Worm (Caenorhabditis elegans) whole organism, L1 larva: Measurements from ENCODE around the gene F21C10.9.
A peak's percentile ranks its signal among the peaks of the same experiment; 100 is the strongest.

Experiments
- aly-2 ChIP-seq: fragments of 150-350 bp; optimal IDR thresholded peaks from 2 replicates; lab custom pipeline; 2014; ENCODE audit warnings: missing biosample characterization, missing genetic modification characterization
- blmp-1 ChIP-seq: fragments of 150-350 bp; optimal IDR thresholded peaks from 2 replicates; lab custom pipeline; 2014; ENCODE audit warnings: missing biosample characterization, missing genetic modification characterization
- dpl-1 ChIP-seq, 3 experiments: fragments of 150-350 bp in 2 of 3; sonication (generic microtip) in 1 of 3; optimal IDR thresholded peaks; 2 replicates each; lab custom pipeline; 2014 to 2017; ENCODE audit warnings: missing biosample characterization in 3 of 3, missing genetic modification characterization in 3 of 3, missing genetic modification reagents in 3 of 3
- efl-1 ChIP-seq, 4 experiments: fragments of 150-350 bp; optimal IDR thresholded peaks in 3 of 4; peaks in 1 of 4; 1 replicate in 1 of 4; 2 replicates in 3 of 4; lab custom pipeline; 2014; ENCODE audit warnings: missing biosample characterization in 2 of 4, missing genetic modification characterization in 2 of 4, missing genetic modification reagents in 2 of 4
- egl-27 ChIP-seq, 2 experiments: fragments of 150-350 bp in 1 of 2; sonication (generic microtip); optimal IDR thresholded peaks; 3 replicates each; lab custom pipeline; 2017 to 2018; ENCODE audit warnings: missing biosample characterization in 2 of 2, missing genetic modification characterization in 2 of 2, missing genetic modification reagents in 2 of 2
- elt-2 ChIP-seq: sonication (generic microtip); optimal IDR thresholded peaks from 2 replicates; lab custom pipeline; 2016; ENCODE audit warnings: missing genetic modification characterization, mild to moderate bottlenecking, inconsistent platforms, missing compliant biosample characterization, missing genetic modification reagents
- elt-3 ChIP-seq, 6 experiments: fragments of 150-350 bp in 1 of 6; sonication (generic microtip); optimal IDR thresholded peaks; 2 replicates each; lab custom pipeline; 2017 to 2018; ENCODE audit warnings: missing biosample characterization in 6 of 6, missing genetic modification characterization in 6 of 6, inconsistent platforms in 1 of 6
- fkh-4 ChIP-seq: sonication (generic microtip); optimal IDR thresholded peaks from 2 replicates; lab custom pipeline; 2016; ENCODE audit warnings: missing compliant biosample characterization, missing genetic modification characterization, borderline replicate concordance
- fkh-8 ChIP-seq: sonication (generic microtip); optimal IDR thresholded peaks from 2 replicates; lab custom pipeline; 2016; ENCODE audit warnings: mild to moderate bottlenecking, missing genetic modification characterization, missing compliant biosample characterization
- fos-1 ChIP-seq: fragments of 150-350 bp; optimal IDR thresholded peaks from 2 replicates; lab custom pipeline; 2014; ENCODE audit warnings: missing biosample characterization, missing genetic modification characterization
- hlh-17 ChIP-seq: fragments of 200-800 bp; sonication (Bioruptor generic); optimal IDR thresholded peaks from 2 replicates; lab custom pipeline; 2018; ENCODE audit warnings: missing genetic modification characterization, mild to moderate bottlenecking, missing compliant biosample characterization, moderate library complexity, borderline replicate concordance
- jun-1 ChIP-seq: fragments of 150-350 bp; optimal IDR thresholded peaks from 2 replicates; lab custom pipeline; 2014; ENCODE audit warnings: missing biosample characterization, missing genetic modification reagents, missing genetic modification characterization
- lin-14 ChIP-seq: fragments of 200-800 bp; sonication (Bioruptor generic); optimal IDR thresholded peaks from 2 replicates; lab custom pipeline; 2018; ENCODE audit warnings: mild to moderate bottlenecking, missing genetic modification characterization, moderate library complexity, missing compliant biosample characterization
- lin-35 ChIP-seq, 2 experiments: fragments of 150-350 bp; optimal IDR thresholded peaks; 2 replicates each; lab custom pipeline; 2014; ENCODE audit warnings: missing biosample characterization in 2 of 2, missing genetic modification characterization in 2 of 2, missing genetic modification reagents in 2 of 2
- lin-39 ChIP-seq: fragments of 150-350 bp; optimal IDR thresholded peaks from 2 replicates; lab custom pipeline; 2014; ENCODE audit warnings: missing biosample characterization, missing genetic modification reagents, missing genetic modification characterization
- lir-3 ChIP-seq: sonication (generic microtip); optimal IDR thresholded peaks from 2 replicates; lab custom pipeline; 2016; ENCODE audit warnings: mild to moderate bottlenecking, missing genetic modification characterization, moderate library complexity, missing compliant biosample characterization; ENCODE audit not compliant: poor library complexity
- lsy-2 ChIP-seq, 2 experiments: fragments of 150-350 bp; optimal IDR thresholded peaks; 2 replicates each; lab custom pipeline; 2014; ENCODE audit warnings: missing biosample characterization in 2 of 2, missing genetic modification characterization in 2 of 2
- mab-9 ChIP-seq: fragments of 200-800 bp; sonication (Bioruptor generic); IDR thresholded peaks from 2 replicates; pipeline ENCODE4 v1.3.6; 2022; ENCODE audit warnings: missing genetic modification reagents, missing genetic modification characterization, missing compliant biosample characterization
- mdl-1 ChIP-seq, 2 experiments: fragments of 150-350 bp; optimal IDR thresholded peaks; 2 replicates each; lab custom pipeline; 2014 to 2017; ENCODE audit warnings: missing biosample characterization in 2 of 2, missing genetic modification characterization in 2 of 2, inconsistent platforms in 1 of 2
- nhr-12 ChIP-seq: sonication (generic microtip); optimal IDR thresholded peaks from 2 replicates; lab custom pipeline; 2017; ENCODE audit warnings: missing biosample characterization, missing genetic modification characterization
- nhr-19 ChIP-seq: fragments of 200-800 bp; sonication (Bioruptor generic); conservative IDR thresholded peaks from 2 replicates; pipeline ENCODE4 v1.3.6; 2022; ENCODE audit warnings: missing genetic modification characterization, missing compliant biosample characterization
- nhr-20 ChIP-seq: sonication (generic microtip); optimal IDR thresholded peaks from 2 replicates; lab custom pipeline; 2016; ENCODE audit warnings: mild to moderate bottlenecking, missing genetic modification characterization, missing compliant biosample characterization
- nhr-71 ChIP-seq: sonication (generic microtip); optimal IDR thresholded peaks from 2 replicates; lab custom pipeline; 2016; ENCODE audit warnings: mild to moderate bottlenecking, missing genetic modification characterization, moderate library complexity, missing compliant biosample characterization
- nhr-76 ChIP-seq: sonication (generic microtip); optimal IDR thresholded peaks from 2 replicates; lab custom pipeline; 2017; ENCODE audit warnings: missing biosample characterization, missing genetic modification characterization
- nhr-84 ChIP-seq: sonication (generic microtip); optimal IDR thresholded peaks from 2 replicates; lab custom pipeline; 2017; ENCODE audit warnings: missing biosample characterization, missing genetic modification characterization
- nhr-85 ChIP-seq: sonication (generic microtip); peaks from one replicate; lab custom pipeline; 2016; ENCODE audit warnings: missing genetic modification characterization, inconsistent platforms, missing compliant biosample characterization
- nhr-90 ChIP-seq: sonication (generic microtip); optimal IDR thresholded peaks from 2 replicates; lab custom pipeline; 2016; ENCODE audit warnings: mild to moderate bottlenecking, missing genetic modification characterization, missing compliant biosample characterization; ENCODE audit not compliant: poor library complexity
- pqm-1 ChIP-seq: sonication (generic microtip); optimal IDR thresholded peaks from 3 replicates; lab custom pipeline; 2017; ENCODE audit warnings: missing biosample characterization, missing genetic modification characterization
- skn-1 ChIP-seq: fragments of 150-350 bp; optimal IDR thresholded peaks from 2 replicates; lab custom pipeline; 2014; ENCODE audit warnings: missing biosample characterization, missing genetic modification characterization
- snu-23 ChIP-seq: sonication (generic microtip); optimal IDR thresholded peaks from 2 replicates; lab custom pipeline; 2016; ENCODE audit warnings: missing genetic modification characterization, missing compliant biosample characterization
- tbx-2 ChIP-seq: sonication (generic microtip); optimal IDR thresholded peaks from 2 replicates; lab custom pipeline; 2016; ENCODE audit warnings: missing genetic modification characterization, missing compliant biosample characterization
- tlp-1 ChIP-seq: fragments of 150-350 bp; optimal IDR thresholded peaks from 2 replicates; lab custom pipeline; 2014; ENCODE audit warnings: missing biosample characterization, missing genetic modification characterization
- unc-130 ChIP-seq: fragments of 150-350 bp; optimal IDR thresholded peaks from 2 replicates; lab custom pipeline; 2017; ENCODE audit warnings: missing biosample characterization, missing genetic modification characterization, inconsistent platforms
- vab-15 ChIP-seq: sonication (generic microtip); optimal IDR thresholded peaks from 2 replicates; lab custom pipeline; 2017; ENCODE audit warnings: missing genotype, mild to moderate bottlenecking, missing genetic modification characterization, missing compliant biosample characterization
- zag-1 ChIP-seq: fragments of 150-350 bp; optimal IDR thresholded peaks from 2 replicates; lab custom pipeline; 2014; ENCODE audit warnings: missing biosample characterization, missing genetic modification characterization
- ztf-11 ChIP-seq, 2 experiments: sonication (generic microtip); optimal IDR thresholded peaks; 2 replicates each; lab custom pipeline; 2016 to 2017; ENCODE audit warnings: missing genetic modification characterization in 2 of 2, missing biosample characterization in 1 of 2, missing compliant biosample characterization in 1 of 2

Gene F21C10.9

DNA sequence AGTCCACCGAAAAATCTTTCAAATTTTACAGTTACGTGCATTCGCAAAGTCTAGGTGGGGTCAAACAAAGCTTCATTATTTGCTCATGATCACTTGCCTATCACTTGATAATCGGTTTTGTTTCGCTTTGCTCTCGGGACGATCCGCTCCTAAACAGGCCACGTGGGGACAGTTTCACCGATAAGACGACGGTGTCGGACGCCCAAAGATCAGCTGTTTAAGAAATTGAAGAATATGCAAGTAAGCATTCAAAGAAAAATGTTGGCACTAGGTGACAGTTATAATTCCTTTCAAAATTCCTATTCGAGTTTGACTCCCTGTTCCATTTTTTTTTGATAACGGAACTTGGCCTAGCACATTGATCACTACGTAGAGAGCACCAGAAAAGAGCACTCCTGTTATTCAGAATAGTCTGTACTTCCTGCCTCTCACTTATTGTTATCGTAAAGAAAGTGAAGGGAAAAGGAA is 18.5 kb downstream of the F21C10.9 start (continued):
- TF ChIP-seq lir-3 (no peak), lsy-2 (tag; optimal IDR thresholded peaks at IDR 0.05; lab: Kevin White, UChicago) (no peak), vab-15 (tag; lab: Kevin White, UChicago) (no peak), nhr-20 (tag; lab: Kevin White, UChicago) (peak; percentile 33), fkh-4 (tag; lab: Kevin White, UChicago) (no peak), nhr-76 (no peak), nhr-84 (tag; lab: Kevin White, UChicago) (no peak), efl-1 (optimal IDR thresholded peaks at IDR 0.05; lab: Kevin White, UChicago) (no peak), efl-1 (GFP tag; optimal IDR thresholded peaks at IDR 0.05 in 1 of 2; lab: Kevin White, UChicago) (peak in 1 of 2 experiments; percentile 89), skn-1 (tag; lab: Kevin White, UChicago) (no peak), jun-1 (tag; lab: Kevin White, UChicago) (no peak), ztf-11 (tag; optimal IDR thresholded peaks at IDR 0.05; lab: Kevin White, UChicago) (no peak), tlp-1 (tag; lab: Kevin White, UChicago) (no peak), fos-1 (tag; lab: Kevin White, UChicago) (no peak), dpl-1 (GFP tag; optimal IDR thresholded peaks at IDR 0.05; lab: Kevin White, UChicago) (no peak), aly-2 (tag; lab: Kevin White, UChicago) (no peak), pqm-1 (no peak), egl-27 (tag; optimal IDR thresholded peaks at IDR 0.05; lab: Kevin White, UChicago) (no peak), mab-9 (GFP tag; lab: Robert Waterston, UW) (no peak), lin-39 (tag; lab: Kevin White, UChicago) (no peak), snu-23 (GFP tag; lab: Kevin White, UChicago) (no peak), nhr-12 (no peak)

DNA sequence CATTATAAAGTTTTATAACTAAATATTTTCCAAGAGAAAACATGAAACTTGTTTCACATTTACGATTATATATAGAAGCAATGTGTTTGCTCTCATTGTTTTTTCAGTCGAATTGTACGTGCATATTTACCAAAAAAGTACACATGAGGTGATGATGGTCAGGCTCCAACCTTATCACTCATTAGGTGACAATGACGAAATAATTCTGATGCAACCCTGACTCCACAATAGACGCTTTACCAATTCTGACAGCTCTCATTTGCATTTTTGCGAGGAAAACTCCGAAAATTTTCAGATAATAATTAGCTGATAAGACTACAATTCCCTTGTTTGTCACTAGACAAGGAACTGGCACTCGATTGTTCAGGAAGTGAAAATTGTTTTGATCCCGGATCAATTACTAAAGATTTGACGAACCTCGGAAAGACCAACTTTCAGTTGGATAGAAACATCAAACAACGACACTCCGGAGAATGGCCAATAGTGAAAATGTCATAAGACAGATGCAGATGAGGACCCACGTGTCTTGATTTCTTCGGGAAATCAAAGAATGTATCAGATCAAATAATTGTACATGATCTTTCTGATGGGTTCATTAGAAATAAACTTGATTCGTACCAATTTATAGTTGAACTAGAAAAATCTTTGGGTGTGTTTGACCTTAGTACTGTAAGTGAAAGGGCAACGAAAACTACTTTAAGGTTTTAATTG is 19.5 kb downstream of the F21C10.9 start:
- TF ChIP-seq jun-1 (tag; lab: Kevin White, UChicago) = peak; percentile 26
- peak; percentile 87 for TF ChIP-seq blmp-1
- TF ChIP-seq skn-1 (tag; lab: Kevin White, UChicago) = peak; percentile 22
- TF ChIP-seq nhr-71 (tag; lab: Kevin White, UChicago) = peak; percentile 37
- peak; percentile 61 for TF ChIP-seq nhr-19 (GFP tag; lab: Robert Waterston, UW)
- peak in 1 of 6 experiments; percentile 69 for TF ChIP-seq elt-3 (tag; optimal IDR thresholded peaks at IDR 0.05; lab: Kevin White, UChicago)
- TF ChIP-seq mdl-1 (tag; optimal IDR thresholded peaks at IDR 0.05; lab: Kevin White, UChicago) = peak in 1 of 2 experiments; percentile 45
- no peak for TF ChIP-seq egl-27 (tag; optimal IDR thresholded peaks at IDR 0.05; lab: Kevin White, UChicago)
- peak; percentile 1 for TF ChIP-seq nhr-90 (tag; lab: Kevin White, UChicago)
- TF ChIP-seq tbx-2 = peak; percentile 9
- peak; percentile 81 for TF ChIP-seq nhr-20 (tag; lab: Kevin White, UChicago)
- TF ChIP-seq nhr-12 = no peak
- no peak for TF ChIP-seq hlh-17 (GFP tag; lab: Kevin White, UChicago)
- TF ChIP-seq lin-35 (GFP tag; optimal IDR thresholded peaks at IDR 0.05; lab: Kevin White, UChicago) = peak in 1 of 2 experiments; percentile 70
- no peak for TF ChIP-seq fkh-8 (tag; lab: Kevin White, UChicago)
- TF ChIP-seq zag-1 = no peak
- peak; percentile 35 for TF ChIP-seq lin-14 (GFP tag; lab: Kevin White, UChicago)
- TF ChIP-seq snu-23 (GFP tag; lab: Kevin White, UChicago) = peak; percentile 37
- TF ChIP-seq elt-2 (tag; lab: Kevin White, UChicago) = peak; percentile 75
- TF ChIP-seq unc-130 = peak; percentile 19
- TF ChIP-seq nhr-85 (tag; lab: Kevin White, UChicago) = peak; percentile 78
